Worm (Caenorhabditis elegans): ENCODE data around the gene ift-81.

ift-81 gene

ce11 chrX:5254894-5255293 lies 43.5 kb upstream of the ift-81 start, which contains the start of gene nspg-13:
Gene nspg-13, plus strand, starts transcription at chrX:5255194.
- TF ChIP-seq nhr-77 (tag; optimal IDR thresholded peaks at IDR 0.05) = no peak
- no peak for TF ChIP-seq efl-3 (GFP tag; optimal IDR thresholded peaks at IDR 0.05)
- no peak for TF ChIP-seq unc-130 (tag; optimal IDR thresholded peaks at IDR 0.05)
- no peak for TF ChIP-seq unc-30 (tag; optimal IDR thresholded peaks at IDR 0.05)
- TF ChIP-seq alr-1 (tag; optimal IDR thresholded peaks at IDR 0.05; ENCODE audit: borderline replicate concordance) = no peak
- TF ChIP-seq efl-1 (optimal IDR thresholded peaks at IDR 0.05) = no peak
- TF ChIP-seq efl-1 (GFP tag; optimal IDR thresholded peaks at IDR 0.05 in 1 of 2) = no peak
- TF ChIP-seq ceh-63 (GFP tag; optimal IDR thresholded peaks at IDR 0.05) = no peak
- no peak for TF ChIP-seq lin-15B (tag; optimal IDR thresholded peaks at IDR 0.05)

- TF ChIP-seq mdl-1 (tag; optimal IDR thresholded peaks at IDR 0.05) = no peak
- TF ChIP-seq ceh-82 (tag; optimal IDR thresholded peaks at IDR 0.05) = no peak
- no peak for TF ChIP-seq lin-13 (GFP tag; optimal IDR thresholded peaks at IDR 0.05)
- TF ChIP-seq mep-1 (tag; optimal IDR thresholded peaks at IDR 0.05) = no peak
- TF ChIP-seq nhr-76 (tag; optimal IDR thresholded peaks at IDR 0.05) = no peak
- TF ChIP-seq C04F5.9 (tag; optimal IDR thresholded peaks at IDR 0.05) = no peak
- no peak for TF ChIP-seq lin-35 (GFP tag; optimal IDR thresholded peaks at IDR 0.05)
- peak; percentile 64 for TF ChIP-seq elt-2 (tag; optimal IDR thresholded peaks at IDR 0.05)
- no peak for TF ChIP-seq tbx-2 (tag; optimal IDR thresholded peaks at IDR 0.05)
These were observed 43.0 kb upstream of the ift-81 start for ce11 chrX:5255320-5255719.

ce11 chrX:5256999-5257398 lies 41.4 kb upstream of the ift-81 start, which contains the start of gene nspg-12:
Gene nspg-12, plus strand, starts transcription at chrX:5257299.
- no peak for TF ChIP-seq tlp-1 (tag; optimal IDR thresholded peaks at IDR 0.05)
- no peak for TF ChIP-seq isw-1 (GFP tag; IDR thresholded peaks at IDR 0.05)
- peak; percentile 52 for TF ChIP-seq elt-2 (tag; optimal IDR thresholded peaks at IDR 0.05)
- TF ChIP-seq ztf-4 (tag; optimal IDR thresholded peaks at IDR 0.05) = no peak

- TF ChIP-seq nhr-20 (tag; optimal IDR thresholded peaks at IDR 0.05) = no peak
- TF ChIP-seq ceh-82 (tag; optimal IDR thresholded peaks at IDR 0.05) = no peak
- no peak for TF ChIP-seq nhr-47 (tag; optimal IDR thresholded peaks at IDR 0.05)
- TF ChIP-seq dsc-1 (tag; optimal IDR thresholded peaks at IDR 0.05) = peak; percentile 97
- TF ChIP-seq fkh-4 (tag; optimal IDR thresholded peaks at IDR 0.05; ENCODE audit: borderline replicate concordance) = peak; percentile 86
- TF ChIP-seq dpl-1 (GFP tag; optimal IDR thresholded peaks at IDR 0.05) = no peak
- no peak for TF ChIP-seq nhr-90 (tag; optimal IDR thresholded peaks at IDR 0.05; ENCODE audit: poor library complexity)
- no peak for TF ChIP-seq zip-4 (GFP tag; optimal IDR thresholded peaks at IDR 0.05)
- TF ChIP-seq efl-1 (optimal IDR thresholded peaks at IDR 0.05) = no peak
- TF ChIP-seq efl-1 (GFP tag; optimal IDR thresholded peaks at IDR 0.05 in 1 of 2) = no peak
- TF ChIP-seq ama-1 (optimal IDR thresholded peaks at IDR 0.05) = no peak
- no peak for TF ChIP-seq isw-1 (GFP tag; IDR thresholded peaks at IDR 0.05)
- no peak for TF ChIP-seq efl-3 (GFP tag; optimal IDR thresholded peaks at IDR 0.05)
These were observed 38.0 kb upstream of the ift-81 start for ce11 chrX:5260389-5260788.

- TF ChIP-seq irx-1 (tag; optimal IDR thresholded peaks at IDR 0.05) = no peak
- TF ChIP-seq unc-130 (tag; optimal IDR thresholded peaks at IDR 0.05) = no peak
- peak; percentile 31 for TF ChIP-seq elt-2 (tag; optimal IDR thresholded peaks at IDR 0.05)
- TF ChIP-seq tlp-1 (tag; optimal IDR thresholded peaks at IDR 0.05) = peak; percentile 6
These were observed 36.3 kb upstream of the ift-81 start for ce11 chrX:5262033-5262432.

- no peak for TF ChIP-seq mab-9 (GFP tag; IDR thresholded peaks at IDR 0.05)
- no peak for TF ChIP-seq lin-39 (tag; optimal IDR thresholded peaks at IDR 0.05)
- no peak for TF ChIP-seq xbp-1 (tag; optimal IDR thresholded peaks at IDR 0.05)
- no peak for TF ChIP-seq rnt-1 (tag; optimal IDR thresholded peaks at IDR 0.05)
- TF ChIP-seq blmp-1 (tag; optimal IDR thresholded peaks at IDR 0.05) = no peak
- TF ChIP-seq dsc-1 (tag; optimal IDR thresholded peaks at IDR 0.05) = peak; percentile 9
- no peak for TF ChIP-seq sptf-1 (tag; optimal IDR thresholded peaks at IDR 0.05)
These were observed 34.8 kb upstream of the ift-81 start for ce11 chrX:5263585-5263984.

Measured in whole organism, L1 larva.